Fruit fly (Drosophila melanogaster) whole organism, embryonic: Measurements from ENCODE around the gene CG43093.
A peak's percentile ranks its signal among the peaks of the same experiment; 100 is the strongest.

Experiments
- CG10979 ChIP-seq: fragments of 200-800 bp; sonication (Bioruptor generic); optimal IDR thresholded peaks from 2 replicates; lab custom pipeline; 2018; ENCODE audit warnings: missing biosample characterization, mild to moderate bottlenecking, missing genetic modification characterization, moderate library complexity
- CG11695 ChIP-seq: fragments of 200-800 bp; sonication (Bioruptor generic); IDR thresholded peaks from 3 replicates; pipeline ENCODE4 v1.3.6; 2022; ENCODE audit warnings: missing biosample characterization, missing genetic modification characterization
- CG12155 ChIP-seq: fragments of 200-800 bp; sonication (Bioruptor generic); optimal IDR thresholded peaks from 3 replicates; lab custom pipeline; 2016; ENCODE audit warnings: missing biosample characterization, missing genetic modification characterization
- CG12659 ChIP-seq: fragments of 200-800 bp; sonication (Bioruptor generic); optimal IDR thresholded peaks from 3 replicates; lab custom pipeline; 2017; ENCODE audit warnings: mild to moderate bottlenecking, missing biosample characterization, missing genetic modification reagents, missing genetic modification characterization
- CG13424 ChIP-seq: fragments of 200-800 bp; sonication (Bioruptor generic); optimal IDR thresholded peaks from 2 replicates; lab custom pipeline; 2019; ENCODE audit warnings: missing biosample characterization, mild to moderate bottlenecking, missing genetic modification characterization, moderate library complexity
- CG14860 ChIP-seq: fragments of 200-800 bp; sonication (Bioruptor generic); IDR thresholded peaks from 3 replicates; pipeline ENCODE4 v1.3.6; 2022; ENCODE audit warnings: missing biosample characterization, missing genetic modification characterization; ENCODE audit not compliant: partially characterized antibody
- CG18619 ChIP-seq: fragments of 200-800 bp; sonication (Bioruptor generic); optimal IDR thresholded peaks from 3 replicates; lab custom pipeline; 2017; ENCODE audit warnings: missing biosample characterization, mild to moderate bottlenecking, missing genetic modification characterization
- CG32772 ChIP-seq: fragments of 200-800 bp; sonication (Bioruptor generic); IDR thresholded peaks from 2 replicates; pipeline ENCODE4 v1.3.6; 2022; ENCODE audit warnings: missing biosample characterization, missing genetic modification characterization
- CG3281 ChIP-seq: fragments of 200-800 bp; sonication (Bioruptor generic); optimal IDR thresholded peaks from 3 replicates; lab custom pipeline; 2017; ENCODE audit warnings: missing biosample characterization, mild to moderate bottlenecking, missing genetic modification characterization
- CG3847 ChIP-seq: fragments of 200-800 bp; sonication (Bioruptor generic); IDR thresholded peaks from 2 replicates; pipeline ENCODE4 v1.3.6; 2022; ENCODE audit warnings: missing biosample characterization, missing genetic modification characterization
- CG4854 ChIP-seq: fragments of 200-800 bp; sonication (Bioruptor generic); optimal IDR thresholded peaks from 2 replicates; lab custom pipeline; 2016; ENCODE audit warnings: missing biosample characterization, missing genetic modification characterization, inconsistent platforms
- CG8290 ChIP-seq, 3 experiments: fragments of 200-800 bp; sonication (Bioruptor generic); optimal IDR thresholded peaks; 2 replicates each; lab custom pipeline; 2016 to 2019; ENCODE audit warnings: missing biosample characterization in 3 of 3, missing genetic modification characterization in 3 of 3, mild to moderate bottlenecking in 2 of 3, moderate library complexity in 1 of 3
- CG8388 ChIP-seq: fragments of 200-800 bp; sonication (Bioruptor generic); optimal IDR thresholded peaks from 2 replicates; lab custom pipeline; 2019; ENCODE audit warnings: missing biosample characterization, mild to moderate bottlenecking, missing genetic modification characterization, moderate library complexity
- CG9727 ChIP-seq: fragments of 200-800 bp; sonication (Bioruptor generic); optimal IDR thresholded peaks from 3 replicates; lab custom pipeline; 2017; ENCODE audit warnings: missing biosample characterization, mild to moderate bottlenecking, missing genetic modification characterization
- CG9876 ChIP-seq: fragments of 200-800 bp; sonication (Bioruptor generic); optimal IDR thresholded peaks from 2 replicates; lab custom pipeline; 2016; ENCODE audit warnings: missing biosample characterization, missing genetic modification characterization
- Deaf1 ChIP-seq: fragments of 200-800 bp; optimal IDR thresholded peaks from 3 replicates; lab custom pipeline; 2019; ENCODE audit warnings: missing biosample characterization, mild to moderate bottlenecking, missing genetic modification characterization, moderate library complexity
- Dfd ChIP-seq, 2 experiments: fragments of >200 bp; optimal IDR thresholded peaks; 2 replicates each; lab custom pipeline; 2017; ENCODE audit warnings: missing biosample characterization in 2 of 2, missing genetic modification characterization in 2 of 2
- Lhr ChIP-seq: fragments of 200-800 bp; sonication (Bioruptor generic); optimal IDR thresholded peaks from 3 replicates; lab custom pipeline; 2017; ENCODE audit warnings: mild to moderate bottlenecking, missing biosample characterization, missing genetic modification reagents, missing genetic modification characterization
- Mes4 ChIP-seq: fragments of 200-800 bp; sonication (Bioruptor generic); optimal IDR thresholded peaks from 2 replicates; lab custom pipeline; 2016; ENCODE audit warnings: missing biosample characterization, missing genetic modification characterization
- Mrtf ChIP-seq: fragments of 200-800 bp; sonication (Bioruptor generic); IDR thresholded peaks from 3 replicates; pipeline ENCODE4 v1.3.6; 2022; ENCODE audit warnings: missing biosample characterization, missing genetic modification characterization
- Myb ChIP-seq: fragments of 200-800 bp; sonication (Bioruptor generic); optimal IDR thresholded peaks from 2 replicates; lab custom pipeline; 2016; ENCODE audit warnings: missing biosample characterization, missing genetic modification characterization
- NfI ChIP-seq: fragments of 200-800 bp; sonication (Bioruptor generic); optimal IDR thresholded peaks from 3 replicates; lab custom pipeline; 2018; ENCODE audit warnings: missing biosample characterization, mild to moderate bottlenecking, missing genetic modification characterization, moderate library complexity
- Opbp ChIP-seq: fragments of 200-800 bp; sonication (Bioruptor generic); IDR thresholded peaks from 3 replicates; pipeline ENCODE4 v1.3.6; 2022; ENCODE audit warnings: missing biosample characterization, missing genetic modification characterization; ENCODE audit not compliant: partially characterized antibody
- Sry-δ ChIP-seq: fragments of 200-800 bp; sonication (Bioruptor generic); optimal IDR thresholded peaks from 2 replicates; lab custom pipeline; 2016; ENCODE audit warnings: missing biosample characterization, missing genetic modification characterization
- Xrp1 ChIP-seq: fragments of 200-800 bp; sonication (Bioruptor generic); IDR thresholded peaks from 2 replicates; pipeline ENCODE4 v1.3.6; 2022; ENCODE audit warnings: missing biosample characterization, missing genetic modification characterization
- bcd ChIP-seq: fragments of 200-800 bp; sonication (Bioruptor generic); optimal IDR thresholded peaks from 2 replicates; lab custom pipeline; 2017; ENCODE audit warnings: missing biosample characterization, mild to moderate bottlenecking, missing genetic modification characterization
- bowl ChIP-seq: fragments of 200-800 bp; sonication (Bioruptor generic); IDR thresholded peaks from 2 replicates; pipeline ENCODE4 v1.3.6; 2022; ENCODE audit warnings: missing biosample characterization, missing genetic modification characterization
- chn ChIP-seq: fragments of 200-800 bp; sonication (Bioruptor generic); optimal IDR thresholded peaks from 2 replicates; lab custom pipeline; 2016; ENCODE audit warnings: missing biosample characterization, missing genetic modification characterization
- dan ChIP-seq: fragments of 200-800 bp; sonication (Bioruptor generic); IDR thresholded peaks from 2 replicates; pipeline ENCODE4 v1.3.6; 2022; ENCODE audit warnings: missing biosample characterization, missing genetic modification characterization
- dimm ChIP-seq: fragments of 200-800 bp; sonication (Bioruptor generic); IDR thresholded peaks from 2 replicates; pipeline ENCODE4 v1.3.6; 2022; ENCODE audit warnings: missing biosample characterization, missing genetic modification characterization
- en ChIP-seq: fragments of 200-800 bp; sonication (Bioruptor generic); optimal IDR thresholded peaks from 2 replicates; lab custom pipeline; 2016; ENCODE audit warnings: missing biosample characterization, missing genetic modification characterization
- eyg ChIP-seq: fragments of 200-800 bp; sonication (Bioruptor generic); optimal IDR thresholded peaks from 3 replicates; lab custom pipeline; 2016; ENCODE audit warnings: missing biosample characterization, missing genetic modification characterization
- fd3F ChIP-seq: fragments of 200-800 bp; sonication (Bioruptor generic); optimal IDR thresholded peaks from 2 replicates; lab custom pipeline; 2018; ENCODE audit warnings: missing biosample characterization, mild to moderate bottlenecking, missing genetic modification characterization, moderate library complexity
- fru ChIP-seq: fragments of >200 bp; optimal IDR thresholded peaks from 2 replicates; lab custom pipeline; 2017
- ftz-f1 ChIP-seq: fragments of 200-800 bp; sonication (Bioruptor generic); optimal IDR thresholded peaks from 2 replicates; lab custom pipeline; 2016; ENCODE audit warnings: missing biosample characterization, missing genetic modification characterization
- gce ChIP-seq: fragments of 200-800 bp; sonication (Bioruptor generic); IDR thresholded peaks from 3 replicates; pipeline ENCODE4 v1.3.6; 2022; ENCODE audit warnings: missing biosample characterization, missing genetic modification characterization
- hbn ChIP-seq: fragments of 200-800 bp; sonication (Bioruptor generic); IDR thresholded peaks from 2 replicates; pipeline ENCODE4 v1.3.6; 2022; ENCODE audit warnings: missing biosample characterization, missing genetic modification characterization; ENCODE audit not compliant: partially characterized antibody
- hkb ChIP-seq, 2 experiments: fragments of 200-800 bp in 1 of 2; fragments of >200 bp in 1 of 2; sonication (Bioruptor generic) in 1 of 2; IDR thresholded peaks in 1 of 2; optimal IDR thresholded peaks in 1 of 2; 2 replicates each; pipeline versions ENCODE4 v1.3.6 to Lab custom; 2017 to 2022; ENCODE audit warnings: missing biosample characterization in 1 of 2, missing genetic modification characterization in 1 of 2
- jigr1 ChIP-seq: fragments of 200-800 bp; sonication (Bioruptor generic); IDR thresholded peaks from 3 replicates; pipeline ENCODE4 v1.3.6; 2022; ENCODE audit warnings: missing biosample characterization, missing genetic modification characterization
- lbe ChIP-seq: fragments of 200-800 bp; sonication (Bioruptor generic); optimal IDR thresholded peaks from 2 replicates; lab custom pipeline; 2016; ENCODE audit warnings: missing biosample characterization, mild to moderate bottlenecking, missing genetic modification characterization
- lmd ChIP-seq: fragments of 200-800 bp; sonication (Bioruptor generic); IDR thresholded peaks from 2 replicates; pipeline ENCODE4 v1.3.6; 2022; ENCODE audit warnings: missing biosample characterization, missing genetic modification characterization
- peb ChIP-seq: fragments of 200-800 bp; sonication (Bioruptor generic); IDR thresholded peaks from 2 replicates; pipeline ENCODE4 v1.3.6; 2022; ENCODE audit warnings: missing biosample characterization, missing genetic modification characterization
- psq ChIP-seq: fragments of 200-800 bp; sonication (Bioruptor generic); optimal IDR thresholded peaks from 2 replicates; lab custom pipeline; 2017; ENCODE audit warnings: missing biosample characterization, missing genetic modification characterization
- rib ChIP-seq: fragments of 200-800 bp; sonication (Bioruptor generic); IDR thresholded peaks from 2 replicates; pipeline ENCODE4 v1.3.6; 2022; ENCODE audit warnings: missing biosample characterization, missing genetic modification characterization
- sim ChIP-seq: fragments of 200-800 bp; sonication (Bioruptor generic); IDR thresholded peaks from 2 replicates; pipeline ENCODE4 v1.3.6; 2022; ENCODE audit warnings: missing biosample characterization, missing genetic modification characterization
- sna ChIP-seq: fragments of 200-800 bp; sonication (Bioruptor generic); IDR thresholded peaks from 2 replicates; pipeline ENCODE4 v1.3.6; 2022; ENCODE audit warnings: missing biosample characterization, missing genetic modification characterization; ENCODE audit not compliant: partially characterized antibody
- sug ChIP-seq: fragments of 200-800 bp; optimal IDR thresholded peaks from 2 replicates; lab custom pipeline; 2019; ENCODE audit warnings: missing biosample characterization, mild to moderate bottlenecking, missing genetic modification characterization, moderate library complexity
- tap ChIP-seq: fragments of 200-800 bp; optimal IDR thresholded peaks from 3 replicates; lab custom pipeline; 2019; ENCODE audit warnings: missing biosample characterization, mild to moderate bottlenecking, missing genetic modification characterization, moderate library complexity
- tx ChIP-seq: fragments of 200-800 bp; sonication (Bioruptor generic); optimal IDR thresholded peaks from 2 replicates; lab custom pipeline; 2016; ENCODE audit warnings: missing biosample characterization, missing genetic modification characterization
- z ChIP-seq: fragments of 200-800 bp; sonication (Bioruptor generic); IDR thresholded peaks from 3 replicates; pipeline ENCODE4 v1.3.6; 2022; ENCODE audit warnings: missing biosample characterization, missing genetic modification characterization

The CG43093 gene

dm6 chr3R:22750534-22750947 lies 19.6 kb downstream of the CG43093 start, which contains the start of the genes rumi, CG7029 and Usp12-46 (continued):
- TF ChIP-seq Lhr, result peak; percentile 76
- TF ChIP-seq z (GFP tag; lab: Robert Waterston, UW), result no peak
- TF ChIP-seq CG18619 (GFP tag; lab: Kevin White, UChicago), result peak; percentile 83
- no peak for TF ChIP-seq fru (lab: Kevin White, UChicago)
- TF ChIP-seq CG4854, result peak; percentile 84
- TF ChIP-seq hkb (optimal IDR thresholded peaks at IDR 0.05; lab: Kevin White, UChicago), result no peak
- TF ChIP-seq hkb (GFP tag; IDR thresholded peaks at IDR 0.05; lab: Robert Waterston, UW), result peak; percentile 79
- no peak for TF ChIP-seq Deaf1
- TF ChIP-seq CG32772, result peak; percentile 83
- peak; percentile 73; the same call in 2 of the 3 replicates for TF ChIP-seq CG11695
- peak; percentile 58; the same call in 1 of the 2 replicates for TF ChIP-seq sim (GFP tag; lab: Robert Waterston, UW)
- TF ChIP-seq Mes4 (GFP tag; lab: Kevin White, UChicago), result peak; percentile 78
- 0 out of 2 replicates have a peak, but pooled peaks have one; percentile 20 for TF ChIP-seq rib (GFP tag; lab: Robert Waterston, UW)
- TF ChIP-seq NfI (GFP tag; lab: Kevin White, UChicago), result peak; percentile 81
- peak; percentile 82 for TF ChIP-seq Sry-δ (GFP tag; lab: Kevin White, UChicago)
- peak; percentile 81 for TF ChIP-seq CG10979 (tag; lab: Kevin White, UChicago)
- TF ChIP-seq tap (tag; lab: Kevin White, UChicago), result no peak
- peak; percentile 79 for TF ChIP-seq fd3F (GFP tag; lab: Kevin White, UChicago)
- TF ChIP-seq CG3847 (GFP tag; lab: Robert Waterston, UW), result peak; percentile 92
- peak; percentile 77 for TF ChIP-seq en
- TF ChIP-seq psq (GFP tag; lab: Kevin White, UChicago), result peak; percentile 64
- TF ChIP-seq peb (GFP tag; lab: Robert Waterston, UW), result peak; percentile 45; the same call in 1 of the 2 replicates
- TF ChIP-seq gce, result peak; percentile 81
- peak; percentile 86 for TF ChIP-seq sug (tag; lab: Kevin White, UChicago)
- TF ChIP-seq CG13424, result peak; percentile 90
- TF ChIP-seq CG3281, result peak; percentile 80
- peak; percentile 76 for TF ChIP-seq bcd (GFP tag; lab: Kevin White, UChicago)
- peak; percentile 56 for TF ChIP-seq ftz-f1 (GFP tag; lab: Kevin White, UChicago)
- TF ChIP-seq tx (GFP tag; lab: Kevin White, UChicago), result peak; percentile 85
- TF ChIP-seq eyg (GFP tag; lab: Kevin White, UChicago), result peak; percentile 58
- peak; percentile 90 for TF ChIP-seq chn (GFP tag; lab: Kevin White, UChicago)
- TF ChIP-seq CG8388 (GFP tag; lab: Kevin White, UChicago), result peak; percentile 86
- peak; percentile 83 for TF ChIP-seq sna (GFP tag; lab: Robert Waterston, UW)
- peak; percentile 80 for TF ChIP-seq Myb (GFP tag; lab: Kevin White, UChicago)
- peak; percentile 79 for TF ChIP-seq lbe (GFP tag; lab: Kevin White, UChicago)
- peak; percentile 69 for TF ChIP-seq Mrtf (GFP tag; lab: Robert Waterston, UW)
- peak; percentile 88 for TF ChIP-seq CG12155 (GFP tag; lab: Kevin White, UChicago)
- TF ChIP-seq CG14860 (GFP tag; lab: Robert Waterston, UW), result peak; percentile 58
- TF ChIP-seq CG8290 (GFP tag; optimal IDR thresholded peaks at IDR 0.05; lab: Kevin White, UChicago), result peak; percentile 83
- TF ChIP-seq CG8290 (tag; optimal IDR thresholded peaks at IDR 0.05; lab: Kevin White, UChicago), result peak in 1 of 2 experiments; percentile 86
- peak; percentile 75 for TF ChIP-seq hbn (GFP tag; lab: Robert Waterston, UW)
- TF ChIP-seq dimm (GFP tag; lab: Robert Waterston, UW), result no peak
- TF ChIP-seq Xrp1, result peak; percentile 88
- peak; percentile 93 for TF ChIP-seq CG12659
- peak; percentile 84 for TF ChIP-seq lmd
- TF ChIP-seq dan (GFP tag; lab: Robert Waterston, UW), result no peak
- TF ChIP-seq Opbp (GFP tag; lab: Robert Waterston, UW), result peak; percentile 61
- peak; percentile 66; the same call in 1 of the 2 replicates for TF ChIP-seq bowl (GFP tag; lab: Robert Waterston, UW)
- TF ChIP-seq jigr1 (GFP tag; lab: Robert Waterston, UW), result peak; percentile 32; the same call in 1 of the 3 replicates
- no peak for TF ChIP-seq Dfd (GFP tag; optimal IDR thresholded peaks at IDR 0.05; lab: Kevin White, UChicago)
- peak; percentile 86 for TF ChIP-seq CG9727
- peak; percentile 84 for TF ChIP-seq CG9876 (GFP tag; lab: Kevin White, UChicago)
